Fruit fly (Drosophila melanogaster): ENCODE results near the gene CG7768.

Gene CG7768

dm6 chr3L:14219422-14219853 is 1.4 kb downstream of the CG7768 start:
- no peak for TF ChIP-seq CG5204 (GFP tag; optimal IDR thresholded peaks at IDR 0.05)
- TF ChIP-seq CG12768 (GFP tag; optimal IDR thresholded peaks at IDR 0.05) = peak; percentile 21
- peak; percentile 5 for TF ChIP-seq CG7045 (GFP tag; optimal IDR thresholded peaks at IDR 0.05)

dm6 chr3L:14220611-14221497 is 2.9 kb downstream of the CG7768 start:
- peak; percentile 32 for TF ChIP-seq kay (GFP tag; ENCODE audit: borderline replicate concordance)
- TF ChIP-seq CG7101 (tag; optimal IDR thresholded peaks at IDR 0.05) = no peak
- peak; percentile 94 for TF ChIP-seq pad (GFP tag; optimal IDR thresholded peaks at IDR 0.05)
- no peak for TF ChIP-seq CG1620 (GFP tag; optimal IDR thresholded peaks at IDR 0.05)
- TF ChIP-seq ovo (GFP tag; optimal IDR thresholded peaks at IDR 0.05) = peak; percentile 82

- TF ChIP-seq Mnt (GFP tag; optimal IDR thresholded peaks at IDR 0.05) = no peak
- no peak for TF ChIP-seq pad (GFP tag; optimal IDR thresholded peaks at IDR 0.05)
- peak; percentile 80 for TF ChIP-seq kay (GFP tag; ENCODE audit: borderline replicate concordance)
Observed at dm6 chr3L:14222199-14222598, 4.2 kb downstream of the CG7768 start.

dm6 chr3L:14223450-14223849 is 5.4 kb downstream of the CG7768 start:
- TF ChIP-seq CG1620 (GFP tag; optimal IDR thresholded peaks at IDR 0.05) (no peak), CG33017 (tag; optimal IDR thresholded peaks at IDR 0.05) (no peak), CG14711 (tag; optimal IDR thresholded peaks at IDR 0.05) (no peak), toe (GFP tag; optimal IDR thresholded peaks at IDR 0.05) (no peak), kay (GFP tag; ENCODE audit: borderline replicate concordance) (no peak), cic (GFP tag; optimal IDR thresholded peaks at IDR 0.05) (no peak), CG5204 (GFP tag; optimal IDR thresholded peaks at IDR 0.05) (no peak), CG7045 (GFP tag; optimal IDR thresholded peaks at IDR 0.05) (no peak), Hr96 (GFP tag; optimal IDR thresholded peaks at IDR 0.05) (no peak)

dm6 chr3L:14229069-14229468 is 11.1 kb downstream of the CG7768 start:
- TF ChIP-seq Crg-1 (GFP tag; optimal IDR thresholded peaks at IDR 0.05) (no peak), toe (GFP tag; optimal IDR thresholded peaks at IDR 0.05) (no peak), cnc (optimal IDR thresholded peaks at IDR 0.05) (no peak), ovo (GFP tag; optimal IDR thresholded peaks at IDR 0.05) (no peak), tj (GFP tag; optimal IDR thresholded peaks at IDR 0.05) (no peak), cic (GFP tag; optimal IDR thresholded peaks at IDR 0.05) (no peak), Clk (GFP tag; optimal IDR thresholded peaks at IDR 0.05) (no peak), Mnt (GFP tag; optimal IDR thresholded peaks at IDR 0.05) (no peak), CG7045 (GFP tag; optimal IDR thresholded peaks at IDR 0.05) (no peak), CG33017 (tag; optimal IDR thresholded peaks at IDR 0.05) (no peak), Hr96 (GFP tag; optimal IDR thresholded peaks at IDR 0.05) (no peak), CG7101 (tag; optimal IDR thresholded peaks at IDR 0.05) (no peak), pad (GFP tag; optimal IDR thresholded peaks at IDR 0.05) (no peak), CG1620 (GFP tag; optimal IDR thresholded peaks at IDR 0.05) (no peak), kay (GFP tag; ENCODE audit: borderline replicate concordance) (no peak)

dm6 chr3L:14229481-14229880 is 11.5 kb downstream of the CG7768 start:
- TF ChIP-seq pad (GFP tag; optimal IDR thresholded peaks at IDR 0.05) (no peak), ovo (GFP tag; optimal IDR thresholded peaks at IDR 0.05) (no peak), Hr96 (GFP tag; optimal IDR thresholded peaks at IDR 0.05) (no peak), CG5204 (GFP tag; optimal IDR thresholded peaks at IDR 0.05) (no peak), CG7045 (GFP tag; optimal IDR thresholded peaks at IDR 0.05) (no peak), CG14711 (tag; optimal IDR thresholded peaks at IDR 0.05) (no peak), Mnt (GFP tag; optimal IDR thresholded peaks at IDR 0.05) (no peak), cic (GFP tag; optimal IDR thresholded peaks at IDR 0.05) (no peak), kay (GFP tag; ENCODE audit: borderline replicate concordance) (no peak), CG11617 (GFP tag; optimal IDR thresholded peaks at IDR 0.05) (no peak), CG7101 (tag; optimal IDR thresholded peaks at IDR 0.05) (no peak), toe (GFP tag; optimal IDR thresholded peaks at IDR 0.05) (no peak), bab1 (GFP tag; optimal IDR thresholded peaks at IDR 0.05) (no peak), CG12768 (GFP tag; optimal IDR thresholded peaks at IDR 0.05) (no peak), tj (GFP tag; optimal IDR thresholded peaks at IDR 0.05) (no peak), CG1620 (GFP tag; optimal IDR thresholded peaks at IDR 0.05) (no peak)

dm6 chr3L:14233169-14233568 is 15.2 kb downstream of the CG7768 start, which contains the start of gene CG7924:
CG7924 (plus strand) TSS chr3L:14233469.
- TF ChIP-seq kay (GFP tag; ENCODE audit: borderline replicate concordance) (peak; percentile 79), cic (GFP tag; optimal IDR thresholded peaks at IDR 0.05) (no peak), pad (GFP tag; optimal IDR thresholded peaks at IDR 0.05) (no peak)

Data from whole organism, adult.